Fruit fly (Drosophila melanogaster) whole organism: ENCODE data around the gene CG31446.

ENCODE experiments used
- Dll ChIP-seq: fragments of >200 bp; optimal IDR thresholded peaks from 2 replicates; lab custom pipeline; 2017
- EcR ChIP-seq, 2 experiments: fragments of >200 bp; optimal IDR thresholded peaks; 2 replicates each; lab custom pipeline; 2017; ENCODE audit warnings: missing biosample characterization in 2 of 2, missing genetic modification characterization in 2 of 2, missing genetic modification reagents in 2 of 2
- pan ChIP-seq: fragments of >200 bp; optimal IDR thresholded peaks from 2 replicates; lab custom pipeline; 2017
- psq ChIP-seq: fragments of >200 bp; optimal IDR thresholded peaks from 2 replicates; lab custom pipeline; 2017

DNA sequence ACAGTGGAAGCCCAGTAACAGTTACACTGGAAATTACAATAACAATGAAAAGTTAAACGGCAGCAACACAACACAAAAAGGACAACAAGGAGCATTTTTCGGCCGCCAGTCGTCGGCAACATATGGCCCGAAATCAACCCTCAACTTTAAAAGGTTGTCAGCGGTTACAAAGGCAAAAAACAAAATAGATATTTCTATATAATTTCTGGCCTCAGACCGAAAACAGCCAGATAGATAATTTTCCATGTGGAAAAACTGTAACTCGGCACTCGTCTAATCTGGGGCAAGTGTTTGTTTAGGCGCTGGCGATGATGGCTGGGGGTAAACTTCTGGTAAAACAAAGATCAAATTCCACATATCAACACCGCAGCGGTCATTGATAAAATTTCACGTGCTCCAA is 19.6 kb upstream of the CG31446 start:
- TF ChIP-seq Dll (lab: Kevin White, UChicago) (no peak), psq (lab: Kevin White, UChicago) (no peak), EcR (GFP tag; optimal IDR thresholded peaks at IDR 0.05; lab: Kevin White, UChicago) (no peak), pan (no peak)
